Fruit fly (Drosophila melanogaster) whole organism, embryonic: Measurements from ENCODE around the gene CG11726.

Experiments used
- CG10267 ChIP-seq: fragments of 200-800 bp; sonication (Bioruptor generic); optimal IDR thresholded peaks from 2 replicates; lab custom pipeline; 2018; ENCODE audit warnings: missing biosample characterization, mild to moderate bottlenecking, missing genetic modification characterization, moderate library complexity
- CG10366 ChIP-seq: fragments of 200-800 bp; sonication (Bioruptor generic); IDR thresholded peaks from 2 replicates; pipeline ENCODE4 v1.3.6; 2022; ENCODE audit warnings: missing biosample characterization, missing genetic modification characterization
- CG10959 ChIP-seq: fragments of 200-800 bp; sonication (Bioruptor generic); IDR thresholded peaks from 2 replicates; pipeline ENCODE4 v1.3.6; 2022; ENCODE audit warnings: missing biosample characterization, missing genetic modification characterization
- CG10979 ChIP-seq: fragments of 200-800 bp; sonication (Bioruptor generic); optimal IDR thresholded peaks from 2 replicates; lab custom pipeline; 2018; ENCODE audit warnings: missing biosample characterization, mild to moderate bottlenecking, missing genetic modification characterization, moderate library complexity
- CG11504 ChIP-seq: fragments of 200-800 bp; sonication (Bioruptor generic); optimal IDR thresholded peaks from 3 replicates; lab custom pipeline; 2019; ENCODE audit warnings: missing biosample characterization, mild to moderate bottlenecking, missing genetic modification characterization, moderate library complexity
- CG12299 ChIP-seq: fragments of 200-800 bp; sonication (Bioruptor generic); optimal IDR thresholded peaks from 2 replicates; lab custom pipeline; 2018; ENCODE audit warnings: missing biosample characterization, mild to moderate bottlenecking, missing genetic modification characterization
- CG17612 ChIP-seq: fragments of 200-800 bp; sonication (Bioruptor generic); IDR thresholded peaks from 2 replicates; pipeline ENCODE4 v1.3.6; 2022; ENCODE audit warnings: missing biosample characterization, missing genetic modification characterization
- CG17829 ChIP-seq: fragments of 200-800 bp; optimal IDR thresholded peaks from 2 replicates; lab custom pipeline; 2019; ENCODE audit warnings: missing biosample characterization, mild to moderate bottlenecking, missing genetic modification characterization, moderate library complexity
- CG18262 ChIP-seq: fragments of 200-800 bp; optimal IDR thresholded peaks from 3 replicates; lab custom pipeline; 2019; ENCODE audit warnings: missing biosample characterization, mild to moderate bottlenecking, missing genetic modification characterization, moderate library complexity
- CG2116 ChIP-seq: fragments of 200-800 bp; sonication (Bioruptor generic); optimal IDR thresholded peaks from 3 replicates; lab custom pipeline; 2018; ENCODE audit warnings: missing biosample characterization, mild to moderate bottlenecking, missing genetic modification characterization
- CG2199 ChIP-seq: fragments of 200-800 bp; sonication (Bioruptor generic); IDR thresholded peaks from 3 replicates; pipeline ENCODE4 v1.3.6; 2022; ENCODE audit warnings: missing biosample characterization, missing genetic modification characterization
- CG31441 ChIP-seq: fragments of 200-800 bp; sonication (Bioruptor generic); IDR thresholded peaks from 2 replicates; pipeline ENCODE4 v1.3.6; 2022; ENCODE audit warnings: missing biosample characterization, missing genetic modification characterization
- CG3281 ChIP-seq: fragments of 200-800 bp; sonication (Bioruptor generic); optimal IDR thresholded peaks from 3 replicates; lab custom pipeline; 2017; ENCODE audit warnings: missing biosample characterization, mild to moderate bottlenecking, missing genetic modification characterization
- CG33557 ChIP-seq: fragments of 200-800 bp; sonication (Bioruptor generic); optimal IDR thresholded peaks from 2 replicates; lab custom pipeline; 2019; ENCODE audit warnings: missing biosample characterization, mild to moderate bottlenecking, missing genetic modification characterization, moderate library complexity
- CG4328 ChIP-seq: fragments of 200-800 bp; sonication (Bioruptor generic); optimal IDR thresholded peaks from 3 replicates; lab custom pipeline; 2017; ENCODE audit warnings: missing biosample characterization, missing genetic modification reagents, missing genetic modification characterization
- CG4360 ChIP-seq: fragments of 200-800 bp; sonication (Bioruptor generic); IDR thresholded peaks from 2 replicates; pipeline ENCODE4 v1.3.6; 2022; ENCODE audit warnings: missing biosample characterization, missing genetic modification characterization
- CG9437 ChIP-seq: fragments of 200-800 bp; sonication (Bioruptor generic); optimal IDR thresholded peaks from 2 replicates; lab custom pipeline; 2018; ENCODE audit warnings: missing biosample characterization, mild to moderate bottlenecking, missing genetic modification characterization
- D19A ChIP-seq: fragments of 200-800 bp; optimal IDR thresholded peaks from 3 replicates; lab custom pipeline; 2019; ENCODE audit warnings: missing biosample characterization, mild to moderate bottlenecking, missing genetic modification characterization, moderate library complexity
- Doc3 ChIP-seq: fragments of 200-800 bp; sonication (Bioruptor generic); IDR thresholded peaks from 3 replicates; pipeline ENCODE4 v1.3.6; 2022; ENCODE audit warnings: missing biosample characterization, missing genetic modification characterization; ENCODE audit not compliant: partially characterized antibody
- Drgx ChIP-seq: fragments of 200-800 bp; sonication (Bioruptor generic); IDR thresholded peaks from 2 replicates; pipeline ENCODE4 v1.3.6; 2022; ENCODE audit warnings: missing biosample characterization, missing genetic modification characterization
- E2f2 ChIP-seq: fragments of 200-800 bp; sonication (Bioruptor generic); IDR thresholded peaks from 2 replicates; pipeline ENCODE4 v1.3.6; 2022; ENCODE audit warnings: missing biosample characterization, missing genetic modification characterization
- Elba2 ChIP-seq: fragments of 200-800 bp; sonication (Bioruptor generic); optimal IDR thresholded peaks from 3 replicates; lab custom pipeline; 2016; ENCODE audit warnings: missing biosample characterization, missing genetic modification characterization
- Ets97D ChIP-seq: fragments of 200-800 bp; sonication (Bioruptor generic); optimal IDR thresholded peaks from 3 replicates; lab custom pipeline; 2016; ENCODE audit warnings: missing biosample characterization, missing genetic modification characterization
- Fer2 ChIP-seq: fragments of 200-800 bp; sonication (Bioruptor generic); optimal IDR thresholded peaks from 2 replicates; lab custom pipeline; 2018; ENCODE audit warnings: missing biosample characterization, mild to moderate bottlenecking, missing genetic modification characterization, moderate library complexity
- Hr51 ChIP-seq, 2 experiments: fragments of 200-800 bp; sonication (Bioruptor generic); optimal IDR thresholded peaks; 2 replicates in 1 of 2; 3 replicates in 1 of 2; lab custom pipeline; 2016 to 2018; ENCODE audit warnings: missing biosample characterization in 2 of 2, missing genetic modification characterization in 2 of 2, mild to moderate bottlenecking in 1 of 2, moderate library complexity in 1 of 2
- Med ChIP-seq: fragments of 200-800 bp; sonication (Bioruptor generic); peaks from one replicate; lab custom pipeline; 2016; ENCODE audit warnings: missing biosample characterization, missing genetic modification characterization, mild to moderate bottlenecking, inconsistent platforms, moderate library complexity
- Myb ChIP-seq: fragments of 200-800 bp; sonication (Bioruptor generic); optimal IDR thresholded peaks from 2 replicates; lab custom pipeline; 2016; ENCODE audit warnings: missing biosample characterization, missing genetic modification characterization
- Sin3A ChIP-seq: fragments of >200 bp; optimal IDR thresholded peaks from 2 replicates; lab custom pipeline; 2018
- Sox102F ChIP-seq: fragments of 200-800 bp; sonication (Bioruptor generic); optimal IDR thresholded peaks from 2 replicates; lab custom pipeline; 2018; ENCODE audit warnings: missing biosample characterization, mild to moderate bottlenecking, missing genetic modification characterization, moderate library complexity
- Usf ChIP-seq: fragments of 200-800 bp; sonication (Bioruptor generic); optimal IDR thresholded peaks from 2 replicates; lab custom pipeline; 2017; ENCODE audit warnings: missing genotype, missing biosample characterization, missing genetic modification characterization
- Xbp1 ChIP-seq: fragments of 200-800 bp; sonication (Bioruptor generic); optimal IDR thresholded peaks from 3 replicates; lab custom pipeline; 2016; ENCODE audit warnings: missing biosample characterization, mild to moderate bottlenecking, missing genetic modification characterization
- al ChIP-seq: fragments of 200-800 bp; sonication (Bioruptor generic); IDR thresholded peaks from 2 replicates; pipeline ENCODE4 v1.3.6; 2022; ENCODE audit warnings: missing biosample characterization, missing genetic modification characterization
- az2 ChIP-seq: fragments of 200-800 bp; sonication (Bioruptor generic); optimal IDR thresholded peaks from 3 replicates; lab custom pipeline; 2016; ENCODE audit warnings: missing biosample characterization, missing genetic modification characterization
- bsh ChIP-seq, 2 experiments: fragments of 200-800 bp; sonication (Bioruptor generic); optimal IDR thresholded peaks; 2 replicates each; lab custom pipeline; 2017 to 2018; ENCODE audit warnings: mild to moderate bottlenecking in 2 of 2, missing biosample characterization in 2 of 2, missing genetic modification characterization in 2 of 2, moderate library complexity in 1 of 2
- ci ChIP-seq: fragments of 200-800 bp; sonication (Bioruptor generic); IDR thresholded peaks from 3 replicates; pipeline ENCODE4 v1.3.6; 2022; ENCODE audit warnings: missing biosample characterization, missing genetic modification characterization
- crol ChIP-seq: fragments of 200-800 bp; sonication (Bioruptor generic); IDR thresholded peaks from 2 replicates; pipeline ENCODE4 v1.3.6; 2022; ENCODE audit warnings: missing biosample characterization, missing genetic modification characterization
- dan ChIP-seq: fragments of 200-800 bp; sonication (Bioruptor generic); IDR thresholded peaks from 2 replicates; pipeline ENCODE4 v1.3.6; 2022; ENCODE audit warnings: missing biosample characterization, missing genetic modification characterization
- dati ChIP-seq: fragments of 200-800 bp; sonication (Bioruptor generic); IDR thresholded peaks from 2 replicates; pipeline ENCODE4 v1.3.6; 2022; ENCODE audit warnings: missing biosample characterization, missing genetic modification characterization
- dmrt11E ChIP-seq: fragments of 200-800 bp; sonication (Bioruptor generic); optimal IDR thresholded peaks from 3 replicates; lab custom pipeline; 2018; ENCODE audit warnings: missing biosample characterization, mild to moderate bottlenecking, missing genetic modification characterization, moderate library complexity
- hkb ChIP-seq, 2 experiments: fragments of 200-800 bp in 1 of 2; fragments of >200 bp in 1 of 2; sonication (Bioruptor generic) in 1 of 2; IDR thresholded peaks in 1 of 2; optimal IDR thresholded peaks in 1 of 2; 2 replicates each; pipeline versions ENCODE4 v1.3.6 to Lab custom; 2017 to 2022; ENCODE audit warnings: missing biosample characterization in 1 of 2, missing genetic modification characterization in 1 of 2
- maf-S ChIP-seq: fragments of 200-800 bp; sonication (Bioruptor generic); optimal IDR thresholded peaks from 2 replicates; lab custom pipeline; 2016; ENCODE audit warnings: missing biosample characterization, missing genetic modification characterization
- phol ChIP-seq: fragments of 200-800 bp; sonication (Bioruptor generic); optimal IDR thresholded peaks from 3 replicates; lab custom pipeline; 2018; ENCODE audit warnings: missing biosample characterization, mild to moderate bottlenecking, missing genetic modification characterization, moderate library complexity
- psq ChIP-seq: fragments of 200-800 bp; sonication (Bioruptor generic); optimal IDR thresholded peaks from 2 replicates; lab custom pipeline; 2017; ENCODE audit warnings: missing biosample characterization, missing genetic modification characterization
- scrt ChIP-seq: fragments of 200-800 bp; sonication (Bioruptor generic); optimal IDR thresholded peaks from 2 replicates; lab custom pipeline; 2018; ENCODE audit warnings: missing biosample characterization, mild to moderate bottlenecking, missing genetic modification characterization, moderate library complexity
- sens ChIP-seq: fragments of 200-800 bp; sonication (Bioruptor generic); peaks from one replicate; lab custom pipeline; 2016; ENCODE audit warnings: missing biosample characterization, missing genetic modification characterization
- stwl ChIP-seq: fragments of 200-800 bp; sonication (Bioruptor generic); optimal IDR thresholded peaks from 3 replicates; lab custom pipeline; 2018; ENCODE audit warnings: missing biosample characterization, mild to moderate bottlenecking, missing genetic modification characterization, moderate library complexity
- tna ChIP-seq: fragments of 200-800 bp; sonication (Bioruptor generic); IDR thresholded peaks from 2 replicates; pipeline ENCODE4 v1.3.6; 2022; ENCODE audit warnings: missing biosample characterization, missing genetic modification characterization; ENCODE audit not compliant: partially characterized antibody
- trem ChIP-seq: fragments of 200-800 bp; optimal IDR thresholded peaks from 3 replicates; lab custom pipeline; 2019; ENCODE audit warnings: missing biosample characterization, mild to moderate bottlenecking, missing genetic modification characterization, moderate library complexity
- zfh2 ChIP-seq: fragments of 200-800 bp; sonication (Bioruptor generic); optimal IDR thresholded peaks from 2 replicates; lab custom pipeline; 2016; ENCODE audit warnings: missing biosample characterization, missing genetic modification characterization

Gene CG11726

DNA sequence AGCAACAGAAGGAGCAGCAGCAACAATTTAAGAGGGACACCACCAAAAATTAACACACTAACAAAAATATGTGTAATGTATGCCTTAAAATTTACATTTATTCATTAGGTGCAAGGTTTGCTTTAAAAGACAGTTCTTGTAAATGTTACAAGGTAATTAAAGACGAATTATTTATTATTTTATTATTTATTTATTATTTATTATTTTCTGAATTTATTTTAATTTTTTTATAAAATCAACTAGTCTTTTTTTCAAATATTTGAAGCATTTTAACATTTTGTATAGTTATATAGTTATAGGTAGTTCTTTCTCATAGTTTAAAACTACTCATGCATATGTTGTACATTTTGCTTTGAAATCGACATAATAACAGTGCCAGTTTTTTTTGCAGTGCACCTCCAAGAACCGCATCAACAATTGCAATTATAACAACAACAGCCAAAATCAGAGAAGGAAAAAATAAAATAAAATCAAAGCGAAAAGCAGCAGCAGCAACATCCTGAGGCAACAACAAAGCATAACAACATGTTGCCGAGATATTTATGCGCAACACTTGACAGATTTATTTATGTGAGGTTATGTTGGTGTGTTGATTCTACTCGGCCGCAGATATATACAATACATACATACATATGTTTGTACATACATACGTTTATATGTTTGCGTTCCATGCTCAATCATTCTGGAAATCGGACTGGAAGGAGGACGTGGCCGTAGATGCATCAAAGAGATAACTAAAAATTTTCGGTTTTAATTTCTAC, 20.5 kb upstream of the CG11726 start (continued):
- TF ChIP-seq ci (GFP tag; lab: Robert Waterston, UW) (no peak), phol (peak; percentile 35), Doc3 (GFP tag; lab: Robert Waterston, UW) (no peak), CG10366 (GFP tag; lab: Robert Waterston, UW) (no peak), Drgx (GFP tag; lab: Robert Waterston, UW) (0 out of 2 replicates have a peak, but pooled peaks have one; percentile 0), CG4328 (GFP tag; lab: Kevin White, UChicago) (no peak), CG31441 (GFP tag; lab: Robert Waterston, UW) (peak; percentile 17; the same call in 1 of the 2 replicates), al (no peak), trem (tag; lab: Kevin White, UChicago) (peak; percentile 15), Xbp1 (no peak), Sox102F (GFP tag; lab: Kevin White, UChicago) (peak; percentile 18), CG18262 (peak; percentile 65), E2f2 (no peak), zfh2 (GFP tag; lab: Kevin White, UChicago) (no peak), CG17612 (GFP tag; lab: Robert Waterston, UW) (no peak), CG3281 (GFP tag; lab: Kevin White, UChicago) (no peak), CG2116 (GFP tag; lab: Kevin White, UChicago) (no peak), CG10979 (peak; percentile 37), Elba2 (GFP tag; lab: Kevin White, UChicago) (no peak), CG17829 (tag; lab: Kevin White, UChicago) (peak; percentile 2), CG2199 (GFP tag; lab: Robert Waterston, UW) (0 out of 3 replicates have a peak, but pooled peaks have one; percentile 80), maf-S (GFP tag; lab: Kevin White, UChicago) (no peak), sens (GFP tag; lab: Kevin White, UChicago) (peak; percentile 44), dan (GFP tag; lab: Robert Waterston, UW) (no peak), Hr51 (GFP tag; optimal IDR thresholded peaks at IDR 0.05; lab: Kevin White, UChicago) (peak in 1 of 2 experiments; percentile 25), CG11504 (peak; percentile 97), Ets97D (no peak), Usf (GFP tag; lab: Kevin White, UChicago) (no peak), tna (GFP tag; lab: Robert Waterston, UW) (no peak), Myb (GFP tag; lab: Kevin White, UChicago) (no peak), crol (no peak), bsh (GFP tag; optimal IDR thresholded peaks at IDR 0.05; lab: Kevin White, UChicago) (no peak), stwl (tag; lab: Kevin White, UChicago) (peak; percentile 18), psq (GFP tag; lab: Kevin White, UChicago) (no peak), CG9437 (GFP tag; lab: Kevin White, UChicago) (peak; percentile 18), az2 (GFP tag; lab: Kevin White, UChicago) (no peak), CG12299 (tag; lab: Kevin White, UChicago) (no peak), Med (peak; percentile 26), hkb (optimal IDR thresholded peaks at IDR 0.05; lab: Kevin White, UChicago) (no peak), hkb (GFP tag; IDR thresholded peaks at IDR 0.05; lab: Robert Waterston, UW) (peak; percentile 7; the same call in 1 of the 2 replicates), Sin3A (lab: Kevin White, UChicago) (no peak), Fer2 (tag; lab: Kevin White, UChicago) (no peak), scrt (no peak), dati (no peak), CG10959 (GFP tag; lab: Robert Waterston, UW) (no peak), D19A (tag; lab: Kevin White, UChicago) (peak; percentile 5), CG33557 (GFP tag; lab: Kevin White, UChicago) (no peak), CG4360 (GFP tag; lab: Robert Waterston, UW) (peak; percentile 57; the same call in 1 of the 2 replicates), CG10267 (peak; percentile 15), dmrt11E (tag; lab: Kevin White, UChicago) (peak; percentile 27)
